Worm (Caenorhabditis elegans): ENCODE results near the gene Y38F2AR.3.

Y38F2AR.3 gene

ce11 chrIV:2395997-2396396 lies 12.2 kb downstream of the Y38F2AR.3 start:
- TF ChIP-seq ztf-23 (GFP tag; IDR thresholded peaks at IDR 0.05): no peak
- no peak for TF ChIP-seq flt-1 (GFP tag; IDR thresholded peaks at IDR 0.05)
- TF ChIP-seq cog-1 (tag; optimal IDR thresholded peaks at IDR 0.05): no peak
- TF ChIP-seq tab-1 (GFP tag; IDR thresholded peaks at IDR 0.05): no peak
- peak; percentile 80 for TF ChIP-seq T22C8.4 (GFP tag; IDR thresholded peaks at IDR 0.05)
- no peak for TF ChIP-seq klf-2 (GFP tag; conservative IDR thresholded peaks at IDR 0.05)

ce11 chrIV:2398317-2398716 lies 14.5 kb downstream of the Y38F2AR.3 start:
- TF ChIP-seq tab-1 (GFP tag; IDR thresholded peaks at IDR 0.05): 0 out of 2 replicates have a peak, but pooled peaks have one; percentile 56
- 0 out of 2 replicates have a peak, but pooled peaks have one; percentile 37 for TF ChIP-seq flt-1 (GFP tag; IDR thresholded peaks at IDR 0.05)
- TF ChIP-seq ztf-23 (GFP tag; IDR thresholded peaks at IDR 0.05): 0 out of 2 replicates have a peak, but pooled peaks have one; percentile 35
- TF ChIP-seq ref-1 (GFP tag; conservative IDR thresholded peaks at IDR 0.05): no peak

ce11 chrIV:2399420-2399819 lies 15.6 kb downstream of the Y38F2AR.3 start, which contains the start of gene Y38F2AR.10:
TSS of gene Y38F2AR.10 (minus strand) at chrIV:2399520.
- TF ChIP-seq T22C8.4 (GFP tag; IDR thresholded peaks at IDR 0.05) (peak; percentile 46), med-1 (GFP tag; optimal IDR thresholded peaks at IDR 0.05; ENCODE audit: insufficient read depth) (no peak), ref-1 (GFP tag; conservative IDR thresholded peaks at IDR 0.05) (no peak), tab-1 (GFP tag; IDR thresholded peaks at IDR 0.05) (no peak), ztf-23 (GFP tag; IDR thresholded peaks at IDR 0.05) (no peak), flt-1 (GFP tag; IDR thresholded peaks at IDR 0.05) (no peak)

- no peak for TF ChIP-seq tab-1 (GFP tag; IDR thresholded peaks at IDR 0.05)
- TF ChIP-seq ztf-23 (GFP tag; IDR thresholded peaks at IDR 0.05): no peak
- 0 out of 2 replicates have a peak, but pooled peaks have one; percentile 42 for TF ChIP-seq T22C8.4 (GFP tag; IDR thresholded peaks at IDR 0.05)
- no peak for TF ChIP-seq flt-1 (GFP tag; IDR thresholded peaks at IDR 0.05)
- no peak for TF ChIP-seq klf-2 (GFP tag; conservative IDR thresholded peaks at IDR 0.05)
- TF ChIP-seq med-1 (GFP tag; optimal IDR thresholded peaks at IDR 0.05; ENCODE audit: insufficient read depth): no peak
Measured at ce11 chrIV:2400651-2401050, 16.8 kb downstream of the Y38F2AR.3 start.

- TF ChIP-seq tab-1 (GFP tag; IDR thresholded peaks at IDR 0.05): no peak
- peak; percentile 7; the same call in 1 of the 2 replicates for TF ChIP-seq ztf-29 (GFP tag; IDR thresholded peaks at IDR 0.05)
Measured at ce11 chrIV:2403374-2403773, 19.6 kb downstream of the Y38F2AR.3 start.

ce11 chrIV:2407704-2408103 lies 23.9 kb downstream of the Y38F2AR.3 start:
- TF ChIP-seq ref-1 (GFP tag; conservative IDR thresholded peaks at IDR 0.05): no peak
- TF ChIP-seq klf-2 (GFP tag; conservative IDR thresholded peaks at IDR 0.05): no peak
- TF ChIP-seq cog-1 (tag; optimal IDR thresholded peaks at IDR 0.05): no peak
- TF ChIP-seq flt-1 (GFP tag; IDR thresholded peaks at IDR 0.05): no peak
- TF ChIP-seq med-1 (GFP tag; optimal IDR thresholded peaks at IDR 0.05; ENCODE audit: insufficient read depth): no peak

ce11 chrIV:2408437-2408836 lies 24.6 kb downstream of the Y38F2AR.3 start:
- peak; percentile 75 for TF ChIP-seq T22C8.4 (GFP tag; IDR thresholded peaks at IDR 0.05)
- TF ChIP-seq med-1 (GFP tag; optimal IDR thresholded peaks at IDR 0.05; ENCODE audit: insufficient read depth): peak; percentile 81
- peak; percentile 95 for TF ChIP-seq flt-1 (GFP tag; IDR thresholded peaks at IDR 0.05)
- TF ChIP-seq cog-1 (tag; optimal IDR thresholded peaks at IDR 0.05): peak; percentile 95
- peak; percentile 91 for TF ChIP-seq tab-1 (GFP tag; IDR thresholded peaks at IDR 0.05)
- peak; percentile 95 for TF ChIP-seq ztf-23 (GFP tag; IDR thresholded peaks at IDR 0.05)
- peak; percentile 89 for TF ChIP-seq ztf-29 (GFP tag; IDR thresholded peaks at IDR 0.05)
- TF ChIP-seq klf-2 (GFP tag; conservative IDR thresholded peaks at IDR 0.05): peak; percentile 84
- peak; percentile 84 for TF ChIP-seq ref-1 (GFP tag; conservative IDR thresholded peaks at IDR 0.05)

- TF ChIP-seq T22C8.4 (GFP tag; IDR thresholded peaks at IDR 0.05) (no peak), klf-2 (GFP tag; conservative IDR thresholded peaks at IDR 0.05) (no peak), ztf-29 (GFP tag; IDR thresholded peaks at IDR 0.05) (no peak), ztf-23 (GFP tag; IDR thresholded peaks at IDR 0.05) (no peak), med-1 (GFP tag; optimal IDR thresholded peaks at IDR 0.05; ENCODE audit: insufficient read depth) (no peak), ref-1 (GFP tag; conservative IDR thresholded peaks at IDR 0.05) (no peak), tab-1 (GFP tag; IDR thresholded peaks at IDR 0.05) (no peak), cog-1 (tag; optimal IDR thresholded peaks at IDR 0.05) (no peak), flt-1 (GFP tag; IDR thresholded peaks at IDR 0.05) (no peak)
Measured at ce11 chrIV:2412370-2412962, 28.7 kb downstream of the Y38F2AR.3 start, which contains the start of gene Y38F2AR.12. TSS of gene Y38F2AR.12 (minus strand) at chrIV:2412420.

ce11 chrIV:2416738-2417137 lies 32.9 kb downstream of the Y38F2AR.3 start:
- TF ChIP-seq klf-2 (GFP tag; conservative IDR thresholded peaks at IDR 0.05) (no peak), ztf-23 (GFP tag; IDR thresholded peaks at IDR 0.05) (no peak), T22C8.4 (GFP tag; IDR thresholded peaks at IDR 0.05) (no peak), ztf-29 (GFP tag; IDR thresholded peaks at IDR 0.05) (no peak), tab-1 (GFP tag; IDR thresholded peaks at IDR 0.05) (no peak), ref-1 (GFP tag; conservative IDR thresholded peaks at IDR 0.05) (no peak), med-1 (GFP tag; optimal IDR thresholded peaks at IDR 0.05; ENCODE audit: insufficient read depth) (no peak)

ce11 chrIV:2432693-2433092 lies 48.9 kb downstream of the Y38F2AR.3 start, which contains the start of gene C45G7.4:
TSS of gene C45G7.4 (plus strand) at chrIV:2432993.
- no peak for TF ChIP-seq med-1 (GFP tag; optimal IDR thresholded peaks at IDR 0.05; ENCODE audit: insufficient read depth)
- TF ChIP-seq ztf-29 (GFP tag; IDR thresholded peaks at IDR 0.05): no peak
- no peak for TF ChIP-seq ref-1 (GFP tag; conservative IDR thresholded peaks at IDR 0.05)
- TF ChIP-seq klf-2 (GFP tag; conservative IDR thresholded peaks at IDR 0.05): no peak
- no peak for TF ChIP-seq flt-1 (GFP tag; IDR thresholded peaks at IDR 0.05)
- no peak for TF ChIP-seq T22C8.4 (GFP tag; IDR thresholded peaks at IDR 0.05)
- no peak for TF ChIP-seq ztf-23 (GFP tag; IDR thresholded peaks at IDR 0.05)
- TF ChIP-seq tab-1 (GFP tag; IDR thresholded peaks at IDR 0.05): no peak
- no peak for TF ChIP-seq cog-1 (tag; optimal IDR thresholded peaks at IDR 0.05)
